Fruit fly (Drosophila melanogaster) whole organism, embryonic: ENCODE measurements around the gene CG10214.

Source experiments
- Adf1 ChIP-seq: fragments of 200-800 bp; sonication (Bioruptor generic); IDR thresholded peaks from 2 replicates; pipeline ENCODE4 v1.3.6; 2022; ENCODE audit warnings: missing biosample characterization, missing genetic modification characterization
- Atf6 ChIP-seq: fragments of 200-800 bp; sonication (Bioruptor generic); IDR thresholded peaks from 2 replicates; pipeline ENCODE4 v1.3.6; 2022; ENCODE audit warnings: missing biosample characterization, missing genetic modification characterization
- CG10431 ChIP-seq: fragments of 200-800 bp; sonication (Bioruptor generic); optimal IDR thresholded peaks from 3 replicates; lab custom pipeline; 2018; ENCODE audit warnings: missing biosample characterization, mild to moderate bottlenecking, missing genetic modification characterization
- CG12104 ChIP-seq: fragments of 200-800 bp; sonication (Bioruptor generic); optimal IDR thresholded peaks from 3 replicates; lab custom pipeline; 2016; ENCODE audit warnings: missing biosample characterization, missing genetic modification characterization
- CG13894 ChIP-seq: fragments of 200-800 bp; sonication (Bioruptor generic); optimal IDR thresholded peaks from 3 replicates; lab custom pipeline; 2018; ENCODE audit warnings: missing biosample characterization, mild to moderate bottlenecking, missing genetic modification characterization, moderate library complexity
- CG15479 ChIP-seq: fragments of 200-800 bp; sonication (Bioruptor generic); optimal IDR thresholded peaks from 3 replicates; lab custom pipeline; 2019; ENCODE audit warnings: missing biosample characterization, mild to moderate bottlenecking, missing genetic modification characterization, moderate library complexity
- CG15601 ChIP-seq: fragments of 200-800 bp; sonication (Bioruptor generic); optimal IDR thresholded peaks from 3 replicates; lab custom pipeline; 2019; ENCODE audit warnings: missing biosample characterization, mild to moderate bottlenecking, missing genetic modification characterization, moderate library complexity
- CG17359 ChIP-seq: fragments of 200-800 bp; sonication (Bioruptor generic); optimal IDR thresholded peaks from 3 replicates; lab custom pipeline; 2018; ENCODE audit warnings: missing biosample characterization, mild to moderate bottlenecking, missing genetic modification characterization, moderate library complexity
- CG17612 ChIP-seq: fragments of 200-800 bp; sonication (Bioruptor generic); IDR thresholded peaks from 2 replicates; pipeline ENCODE4 v1.3.6; 2022; ENCODE audit warnings: missing biosample characterization, missing genetic modification characterization
- CG18599 ChIP-seq: fragments of 200-800 bp; sonication (Bioruptor generic); optimal IDR thresholded peaks from 3 replicates; lab custom pipeline; 2017; ENCODE audit warnings: missing biosample characterization, missing genetic modification characterization, mild to moderate bottlenecking, moderate library complexity, missing genetic modification reagents
- CG2120 ChIP-seq: fragments of 200-800 bp; sonication (Bioruptor generic); optimal IDR thresholded peaks from 3 replicates; lab custom pipeline; 2016; ENCODE audit warnings: missing biosample characterization, missing genetic modification characterization
- CG2199 ChIP-seq: fragments of 200-800 bp; sonication (Bioruptor generic); IDR thresholded peaks from 3 replicates; pipeline ENCODE4 v1.3.6; 2022; ENCODE audit warnings: missing biosample characterization, missing genetic modification characterization
- CG31441 ChIP-seq: fragments of 200-800 bp; sonication (Bioruptor generic); IDR thresholded peaks from 2 replicates; pipeline ENCODE4 v1.3.6; 2022; ENCODE audit warnings: missing biosample characterization, missing genetic modification characterization
- CG3407 ChIP-seq: fragments of 200-800 bp; sonication (Bioruptor generic); optimal IDR thresholded peaks from 2 replicates; lab custom pipeline; 2018; ENCODE audit warnings: missing biosample characterization, mild to moderate bottlenecking, missing genetic modification characterization
- CG34376 ChIP-seq: fragments of 200-800 bp; sonication (Bioruptor generic); optimal IDR thresholded peaks from 2 replicates; lab custom pipeline; 2018; ENCODE audit warnings: missing biosample characterization, mild to moderate bottlenecking, missing genetic modification characterization
- CG3726 ChIP-seq: fragments of 200-800 bp; sonication (Bioruptor generic); IDR thresholded peaks from 3 replicates; pipeline ENCODE4, ENCODE4 v1.3.6; 2022; ENCODE audit warnings: missing biosample characterization, missing genetic modification characterization
- CG4328 ChIP-seq: fragments of 200-800 bp; sonication (Bioruptor generic); optimal IDR thresholded peaks from 3 replicates; lab custom pipeline; 2017; ENCODE audit warnings: missing biosample characterization, missing genetic modification reagents, missing genetic modification characterization
- CG4707 ChIP-seq: fragments of 200-800 bp; sonication (Bioruptor generic); optimal IDR thresholded peaks from 2 replicates; lab custom pipeline; 2018; ENCODE audit warnings: missing biosample characterization, mild to moderate bottlenecking, missing genetic modification characterization, moderate library complexity
- CG6689 ChIP-seq: fragments of 200-800 bp; sonication (Bioruptor generic); IDR thresholded peaks from 2 replicates; pipeline ENCODE4 v1.3.6; 2022; ENCODE audit warnings: missing biosample characterization, missing genetic modification characterization
- CG7839 ChIP-seq: fragments of 200-800 bp; sonication (Bioruptor generic); optimal IDR thresholded peaks from 3 replicates; lab custom pipeline; 2018; ENCODE audit warnings: missing biosample characterization, mild to moderate bottlenecking, missing genetic modification characterization, moderate library complexity
- CG7987 ChIP-seq: fragments of 200-800 bp; sonication (Bioruptor generic); optimal IDR thresholded peaks from 2 replicates; lab custom pipeline; 2018; ENCODE audit warnings: missing biosample characterization, mild to moderate bottlenecking, missing genetic modification characterization, moderate library complexity
- CG9437 ChIP-seq: fragments of 200-800 bp; sonication (Bioruptor generic); optimal IDR thresholded peaks from 2 replicates; lab custom pipeline; 2018; ENCODE audit warnings: missing biosample characterization, mild to moderate bottlenecking, missing genetic modification characterization
- CG9727 ChIP-seq: fragments of 200-800 bp; sonication (Bioruptor generic); optimal IDR thresholded peaks from 3 replicates; lab custom pipeline; 2017; ENCODE audit warnings: missing biosample characterization, mild to moderate bottlenecking, missing genetic modification characterization
- CoRest ChIP-seq: fragments of 200-800 bp; sonication (Bioruptor generic); optimal IDR thresholded peaks from 3 replicates; lab custom pipeline; 2018; ENCODE audit warnings: missing biosample characterization, mild to moderate bottlenecking, missing genetic modification characterization, moderate library complexity
- CrebB ChIP-seq: fragments of 200-800 bp; sonication (Bioruptor generic); optimal IDR thresholded peaks from 3 replicates; lab custom pipeline; 2018; ENCODE audit warnings: missing biosample characterization, mild to moderate bottlenecking, missing genetic modification characterization
- Dp ChIP-seq: fragments of 200-800 bp; sonication (Bioruptor generic); optimal IDR thresholded peaks from 2 replicates; lab custom pipeline; 2018; ENCODE audit warnings: missing biosample characterization, mild to moderate bottlenecking, missing genetic modification characterization, moderate library complexity
- Drgx ChIP-seq: fragments of 200-800 bp; sonication (Bioruptor generic); IDR thresholded peaks from 2 replicates; pipeline ENCODE4 v1.3.6; 2022; ENCODE audit warnings: missing biosample characterization, missing genetic modification characterization
- Ets65A ChIP-seq: fragments of 200-800 bp; sonication (Bioruptor generic); peaks from one replicate; lab custom pipeline; 2016; ENCODE audit warnings: missing biosample characterization, missing genetic modification characterization
- Fer1 ChIP-seq: fragments of 200-800 bp; sonication (Bioruptor generic); optimal IDR thresholded peaks from 2 replicates; lab custom pipeline; 2017; ENCODE audit warnings: missing biosample characterization, mild to moderate bottlenecking, missing genetic modification characterization
- HLH3B ChIP-seq: fragments of 200-800 bp; sonication (Bioruptor generic); IDR thresholded peaks from 2 replicates; pipeline ENCODE4 v1.3.6; 2022; ENCODE audit warnings: missing biosample characterization, missing genetic modification characterization
- MTF-1 ChIP-seq: fragments of 200-800 bp; sonication (Bioruptor generic); optimal IDR thresholded peaks from 2 replicates; lab custom pipeline; 2018; ENCODE audit warnings: missing biosample characterization, mild to moderate bottlenecking, missing genetic modification characterization, borderline replicate concordance
- Mrtf ChIP-seq: fragments of 200-800 bp; sonication (Bioruptor generic); IDR thresholded peaks from 3 replicates; pipeline ENCODE4 v1.3.6; 2022; ENCODE audit warnings: missing biosample characterization, missing genetic modification characterization
- Nf-YC ChIP-seq: fragments of 200-800 bp; optimal IDR thresholded peaks from 3 replicates; lab custom pipeline; 2019; ENCODE audit warnings: missing biosample characterization, mild to moderate bottlenecking, missing genetic modification characterization, moderate library complexity
- Rfx ChIP-seq: fragments of 200-800 bp; sonication (Bioruptor generic); IDR thresholded peaks from 2 replicates; pipeline ENCODE4 v1.3.6; 2022; ENCODE audit warnings: missing biosample characterization, missing genetic modification characterization
- Scr ChIP-seq: fragments of 200-800 bp; sonication (Bioruptor generic); IDR thresholded peaks from 2 replicates; pipeline ENCODE4 v1.3.6; 2022; ENCODE audit warnings: missing biosample characterization, missing genetic modification characterization; ENCODE audit not compliant: partially characterized antibody
- chinmo ChIP-seq: fragments of 200-800 bp; sonication (Bioruptor generic); IDR thresholded peaks from 4 replicates; pipeline ENCODE4 v1.3.6; 2022; ENCODE audit warnings: missing biosample characterization, missing genetic modification characterization; ENCODE audit not compliant: partially characterized antibody
- fd64A ChIP-seq: fragments of 200-800 bp; sonication (Bioruptor generic); optimal IDR thresholded peaks from 3 replicates; lab custom pipeline; 2018; ENCODE audit warnings: missing biosample characterization, mild to moderate bottlenecking, missing genetic modification characterization
- ftz-f1 ChIP-seq: fragments of 200-800 bp; sonication (Bioruptor generic); optimal IDR thresholded peaks from 2 replicates; lab custom pipeline; 2016; ENCODE audit warnings: missing biosample characterization, missing genetic modification characterization
- grau ChIP-seq: fragments of 200-800 bp; optimal IDR thresholded peaks from 3 replicates; lab custom pipeline; 2019; ENCODE audit warnings: missing biosample characterization, mild to moderate bottlenecking, missing genetic modification characterization, moderate library complexity
- gsb ChIP-seq: fragments of 200-800 bp; sonication (Bioruptor generic); IDR thresholded peaks from 2 replicates; pipeline ENCODE4 v1.3.6; 2022; ENCODE audit warnings: missing biosample characterization, missing genetic modification characterization
- gt ChIP-seq: fragments of 200-800 bp; sonication (Bioruptor generic); IDR thresholded peaks from 2 replicates; pipeline ENCODE4 v1.3.6; 2022; ENCODE audit warnings: missing biosample characterization, missing genetic modification characterization
- kni ChIP-seq: fragments of 200-800 bp; sonication (Bioruptor generic); optimal IDR thresholded peaks from 3 replicates; lab custom pipeline; 2017; ENCODE audit warnings: mild to moderate bottlenecking, missing biosample characterization, missing genetic modification reagents, missing genetic modification characterization
- pfk ChIP-seq: fragments of 200-800 bp; sonication (Bioruptor generic); optimal IDR thresholded peaks from 2 replicates; lab custom pipeline; 2018; ENCODE audit warnings: missing biosample characterization, mild to moderate bottlenecking, missing genetic modification characterization, moderate library complexity
- rib ChIP-seq: fragments of 200-800 bp; sonication (Bioruptor generic); IDR thresholded peaks from 2 replicates; pipeline ENCODE4 v1.3.6; 2022; ENCODE audit warnings: missing biosample characterization, missing genetic modification characterization
- ssp ChIP-seq: fragments of 200-800 bp; sonication (Bioruptor generic); IDR thresholded peaks from 2 replicates; pipeline ENCODE4 v1.3.6; 2022; ENCODE audit warnings: missing biosample characterization, missing genetic modification characterization
- sug ChIP-seq: fragments of 200-800 bp; optimal IDR thresholded peaks from 2 replicates; lab custom pipeline; 2019; ENCODE audit warnings: missing biosample characterization, mild to moderate bottlenecking, missing genetic modification characterization, moderate library complexity
- trem ChIP-seq: fragments of 200-800 bp; optimal IDR thresholded peaks from 3 replicates; lab custom pipeline; 2019; ENCODE audit warnings: missing biosample characterization, mild to moderate bottlenecking, missing genetic modification characterization, moderate library complexity
- trh ChIP-seq: fragments of 200-800 bp; sonication (Bioruptor generic); optimal IDR thresholded peaks from 2 replicates; lab custom pipeline; 2016; ENCODE audit warnings: missing biosample characterization, missing genetic modification characterization
- wor ChIP-seq: fragments of 200-800 bp; sonication (Bioruptor generic); IDR thresholded peaks from 2 replicates; pipeline ENCODE4 v1.3.6; 2022; ENCODE audit warnings: missing biosample characterization, missing genetic modification characterization

Gene CG10214

dm6 chr3R:23725711-23726349, 41.5 kb downstream of the CG10214 start (continued):
- TF ChIP-seq CG3726: no peak
- no peak for TF ChIP-seq CG4707 (GFP tag; lab: Kevin White, UChicago)
- TF ChIP-seq CG13894 (tag; lab: Kevin White, UChicago): peak; percentile 93
- TF ChIP-seq sug (tag; lab: Kevin White, UChicago): peak; percentile 81
- peak; percentile 10 for TF ChIP-seq CG3407 (GFP tag; lab: Kevin White, UChicago)
- no peak for TF ChIP-seq grau (tag; lab: Kevin White, UChicago)
- 0 out of 2 replicates have a peak, but pooled peaks have one; percentile 7 for TF ChIP-seq CG17612
- no peak for TF ChIP-seq gsb (GFP tag; lab: Robert Waterston, UW)
- TF ChIP-seq wor (GFP tag; lab: Robert Waterston, UW): no peak
- TF ChIP-seq chinmo (GFP tag; lab: Robert Waterston, UW): 0 out of 4 replicates have a peak, but pooled peaks have one; percentile 32
- TF ChIP-seq HLH3B (GFP tag; lab: Robert Waterston, UW): 0 out of 2 replicates have a peak, but pooled peaks have one; percentile 21
- no peak for TF ChIP-seq CG7839 (tag; lab: Kevin White, UChicago)
- peak; percentile 52 for TF ChIP-seq CG10431
- no peak for TF ChIP-seq gt
- peak; percentile 71 for TF ChIP-seq ftz-f1 (GFP tag; lab: Kevin White, UChicago)
- TF ChIP-seq kni: peak; percentile 49
- peak; percentile 34 for TF ChIP-seq pfk
- TF ChIP-seq CG34376: peak; percentile 78
- TF ChIP-seq fd64A (GFP tag; lab: Kevin White, UChicago): peak; percentile 42
- TF ChIP-seq Mrtf (GFP tag; lab: Robert Waterston, UW): no peak
- no peak for TF ChIP-seq Dp (GFP tag; lab: Kevin White, UChicago)
- peak; percentile 32 for TF ChIP-seq CrebB (tag; lab: Kevin White, UChicago)
- no peak for TF ChIP-seq MTF-1 (GFP tag; lab: Kevin White, UChicago)
- no peak for TF ChIP-seq CG15479 (GFP tag; lab: Kevin White, UChicago)
- TF ChIP-seq CoRest (tag; lab: Kevin White, UChicago): peak; percentile 20
- no peak for TF ChIP-seq CG2199 (GFP tag; lab: Robert Waterston, UW)
- peak; percentile 66 for TF ChIP-seq CG18599 (GFP tag; lab: Kevin White, UChicago)
- TF ChIP-seq CG17359 (tag; lab: Kevin White, UChicago): peak; percentile 18
- TF ChIP-seq CG15601: peak; percentile 35
- peak; percentile 14 for TF ChIP-seq Nf-YC (tag; lab: Kevin White, UChicago)
- no peak for TF ChIP-seq CG31441 (GFP tag; lab: Robert Waterston, UW)
- TF ChIP-seq trem: no peak
- peak; percentile 26 for TF ChIP-seq CG9437 (GFP tag; lab: Kevin White, UChicago)
- no peak for TF ChIP-seq Drgx
- peak; percentile 13 for TF ChIP-seq CG9727 (GFP tag; lab: Kevin White, UChicago)
- TF ChIP-seq CG12104 (GFP tag; lab: Kevin White, UChicago): peak; percentile 14
- peak; percentile 17; the same call in 1 of the 2 replicates for TF ChIP-seq Adf1 (GFP tag; lab: Robert Waterston, UW)
- no peak for TF ChIP-seq CG6689
- no peak for TF ChIP-seq ssp (GFP tag; lab: Robert Waterston, UW)
- TF ChIP-seq Ets65A: no peak
- peak; percentile 60 for TF ChIP-seq Fer1 (GFP tag; lab: Kevin White, UChicago)
- TF ChIP-seq CG7987 (GFP tag; lab: Kevin White, UChicago): peak; percentile 23
- TF ChIP-seq Rfx (GFP tag; lab: Robert Waterston, UW): 0 out of 2 replicates have a peak, but pooled peaks have one; percentile 12
- TF ChIP-seq CG4328: peak; percentile 34
- TF ChIP-seq trh (GFP tag; lab: Kevin White, UChicago): no peak
- TF ChIP-seq Atf6: peak; percentile 49; the same call in 1 of the 2 replicates
- peak; percentile 21; the same call in 1 of the 2 replicates for TF ChIP-seq Scr (GFP tag; lab: Robert Waterston, UW)
- TF ChIP-seq CG2120 (GFP tag; lab: Kevin White, UChicago): peak; percentile 33
- TF ChIP-seq rib (GFP tag; lab: Robert Waterston, UW): peak; percentile 67; the same call in 1 of the 2 replicates
